Worm (Caenorhabditis elegans) whole organism, L2 larva: ENCODE results near the gene Y97E10C.1.

Source experiments
- ama-1 ChIP-seq: fragments of 150-350 bp; optimal IDR thresholded peaks from 2 replicates; lab custom pipeline; 2018; ENCODE audit warnings: inconsistent platforms
- zag-1 ChIP-seq: fragments of 150-350 bp; optimal IDR thresholded peaks from 2 replicates; lab custom pipeline; 2014; ENCODE audit warnings: missing biosample characterization, missing genetic modification characterization
- ztf-4 ChIP-seq: fragments of 150-350 bp; optimal IDR thresholded peaks from 2 replicates; lab custom pipeline; 2014; ENCODE audit warnings: missing biosample characterization, missing genetic modification characterization

ce11 chrV:7735319-7735718, 6.6 kb downstream of the Y97E10C.1 start, which contains the start of gene srr-10:
- no peak for TF ChIP-seq ama-1 (lab: Kevin White, UChicago)
- no peak for TF ChIP-seq zag-1 (tag; lab: Kevin White, UChicago)
- TF ChIP-seq ztf-4 (tag; lab: Kevin White, UChicago): no peak
